Worm (Caenorhabditis elegans) whole organism, L2 larva: Measurements from ENCODE around the gene Y105C5A.15.

Source experiments
- C34F6.9 ChIP-seq: fragments of 150-350 bp; optimal IDR thresholded peaks from 2 replicates; lab custom pipeline; 2014; ENCODE audit warnings: missing biosample characterization, missing genetic modification characterization
- F13H6.1 ChIP-seq: sonication (generic microtip); optimal IDR thresholded peaks from 2 replicates; lab custom pipeline; 2016; ENCODE audit warnings: missing genetic modification characterization, missing compliant biosample characterization
- R02D3.7 ChIP-seq: fragments of 150-350 bp; optimal IDR thresholded peaks from 2 replicates; lab custom pipeline; 2014; ENCODE audit warnings: missing biosample characterization, missing genetic modification characterization
- Y55F3AM.14 ChIP-seq: fragments of 200-800 bp; sonication (Bioruptor generic); optimal IDR thresholded peaks from 2 replicates; lab custom pipeline; 2018; ENCODE audit warnings: mild to moderate bottlenecking, missing genetic modification characterization, missing compliant biosample characterization
- ZK546.5 ChIP-seq: sonication (generic microtip); optimal IDR thresholded peaks from 2 replicates; lab custom pipeline; 2017; ENCODE audit warnings: missing biosample characterization, missing genetic modification characterization
- alr-1 ChIP-seq: fragments of 150-350 bp; optimal IDR thresholded peaks from 2 replicates; lab custom pipeline; 2014; ENCODE audit warnings: missing biosample characterization, missing genetic modification characterization
- aly-2 ChIP-seq: fragments of 150-350 bp; optimal IDR thresholded peaks from 2 replicates; lab custom pipeline; 2014; ENCODE audit warnings: missing biosample characterization, missing genetic modification characterization
- ama-1 ChIP-seq: fragments of 150-350 bp; optimal IDR thresholded peaks from 2 replicates; lab custom pipeline; 2018; ENCODE audit warnings: inconsistent platforms
- blmp-1 ChIP-seq: sonication (generic microtip); optimal IDR thresholded peaks from 2 replicates; lab custom pipeline; 2017; ENCODE audit warnings: missing genetic modification characterization, mild to moderate bottlenecking, missing compliant biosample characterization, antibody characterized with exemption, moderate library complexity; ENCODE audit not compliant: insufficient read depth
- ceh-82 ChIP-seq: fragments of 150-350 bp; optimal IDR thresholded peaks from 2 replicates; lab custom pipeline; 2014; ENCODE audit warnings: missing biosample characterization, missing genetic modification characterization
- crh-2 ChIP-seq: sonication (generic microtip); optimal IDR thresholded peaks from 2 replicates; lab custom pipeline; 2017; ENCODE audit warnings: missing biosample characterization, missing genetic modification characterization
- dmd-4 ChIP-seq: sonication (generic microtip); optimal IDR thresholded peaks from 2 replicates; lab custom pipeline; 2017; ENCODE audit warnings: missing biosample characterization, missing genetic modification characterization
- egl-27 ChIP-seq: sonication (generic microtip); optimal IDR thresholded peaks from 3 replicates; lab custom pipeline; 2017; ENCODE audit warnings: missing biosample characterization, missing genetic modification reagents, missing genetic modification characterization
- elt-1 ChIP-seq: fragments of 150-350 bp; optimal IDR thresholded peaks from 2 replicates; lab custom pipeline; 2014; ENCODE audit warnings: missing biosample characterization, missing genetic modification characterization
- elt-3 ChIP-seq: sonication (generic microtip); optimal IDR thresholded peaks from 2 replicates; lab custom pipeline; 2017; ENCODE audit warnings: missing biosample characterization, missing genetic modification characterization
- fos-1 ChIP-seq: fragments of 150-350 bp; optimal IDR thresholded peaks from 2 replicates; lab custom pipeline; 2014; ENCODE audit warnings: missing biosample characterization, missing genetic modification characterization
- gmeb-1 ChIP-seq: fragments of 150-350 bp; optimal IDR thresholded peaks from 2 replicates; lab custom pipeline; 2014; ENCODE audit warnings: missing biosample characterization, missing genetic modification characterization
- lin-11 ChIP-seq: fragments of 150-350 bp; sonication (generic microtip); optimal IDR thresholded peaks from 2 replicates; lab custom pipeline; 2014; ENCODE audit warnings: missing biosample characterization, missing genetic modification characterization, inconsistent platforms, mixed read lengths
- lin-13 ChIP-seq: fragments of 150-350 bp; optimal IDR thresholded peaks from 2 replicates; lab custom pipeline; 2014; ENCODE audit warnings: missing biosample characterization, missing genetic modification reagents, missing genetic modification characterization
- lin-39 ChIP-seq: fragments of 150-350 bp; optimal IDR thresholded peaks from 2 replicates; lab custom pipeline; 2014; ENCODE audit warnings: missing biosample characterization, missing genetic modification reagents, missing genetic modification characterization
- lsy-2 ChIP-seq, 2 experiments: fragments of 150-350 bp in 1 of 2; sonication (generic microtip) in 1 of 2; optimal IDR thresholded peaks; 2 replicates each; lab custom pipeline; 2014 to 2017; ENCODE audit warnings: missing biosample characterization in 2 of 2, missing genetic modification characterization in 2 of 2
- mab-5 ChIP-seq: fragments of 150-350 bp; optimal IDR thresholded peaks from 2 replicates; lab custom pipeline; 2014; ENCODE audit warnings: missing biosample characterization, missing genetic modification characterization
- mbf-1 ChIP-seq: sonication (generic microtip); optimal IDR thresholded peaks from 2 replicates; lab custom pipeline; 2017; ENCODE audit warnings: missing biosample characterization, missing genetic modification characterization
- mdl-1 ChIP-seq, 2 experiments: fragments of 150-350 bp in 1 of 2; sonication (generic microtip) in 1 of 2; optimal IDR thresholded peaks; 2 replicates each; lab custom pipeline; 2017; ENCODE audit warnings: missing biosample characterization in 2 of 2, missing genetic modification characterization in 2 of 2
- nhr-11 ChIP-seq: fragments of 150-350 bp; optimal IDR thresholded peaks from 2 replicates; lab custom pipeline; 2014; ENCODE audit warnings: missing biosample characterization, missing genetic modification characterization
- nhr-12 ChIP-seq: fragments of 150-350 bp; optimal IDR thresholded peaks from 2 replicates; lab custom pipeline; 2014; ENCODE audit warnings: missing biosample characterization, missing genetic modification characterization
- nhr-129 ChIP-seq: fragments of 150-350 bp; optimal IDR thresholded peaks from 2 replicates; lab custom pipeline; 2014; ENCODE audit warnings: missing biosample characterization, missing genetic modification characterization
- nhr-21 ChIP-seq: fragments of 150-350 bp; optimal IDR thresholded peaks from 2 replicates; lab custom pipeline; 2014; ENCODE audit warnings: missing biosample characterization, missing genetic modification characterization
- nhr-23 ChIP-seq: fragments of 150-350 bp; optimal IDR thresholded peaks from 2 replicates; lab custom pipeline; 2014; ENCODE audit warnings: missing biosample characterization, missing genetic modification reagents, missing genetic modification characterization
- nhr-25 ChIP-seq: fragments of 150-350 bp; sonication (generic microtip); optimal IDR thresholded peaks from 3 replicates; lab custom pipeline; 2014; ENCODE audit warnings: missing biosample characterization, missing genetic modification characterization
- nhr-6 ChIP-seq: fragments of 150-350 bp; optimal IDR thresholded peaks from 2 replicates; lab custom pipeline; 2014; ENCODE audit warnings: missing biosample characterization, missing genetic modification characterization
- nhr-77 ChIP-seq: fragments of 150-350 bp; optimal IDR thresholded peaks from 2 replicates; lab custom pipeline; 2014; ENCODE audit warnings: missing biosample characterization, missing genetic modification characterization
- peb-1 ChIP-seq: fragments of 150-350 bp; optimal IDR thresholded peaks from 2 replicates; lab custom pipeline; 2014; ENCODE audit warnings: missing biosample characterization, missing genetic modification characterization
- sem-4 ChIP-seq: fragments of 150-350 bp; optimal IDR thresholded peaks from 2 replicates; lab custom pipeline; 2014; ENCODE audit warnings: missing biosample characterization, missing genetic modification reagents, missing genetic modification characterization
- skn-1 ChIP-seq: sonication (generic microtip); optimal IDR thresholded peaks from 2 replicates; lab custom pipeline; 2017; ENCODE audit warnings: missing biosample characterization, missing genetic modification characterization
- sma-9 ChIP-seq, 2 experiments: fragments of 150-350 bp in 1 of 2; sonication (generic microtip) in 1 of 2; optimal IDR thresholded peaks; 2 replicates each; lab custom pipeline; 2014 to 2016; ENCODE audit warnings: missing genetic modification characterization in 2 of 2, mild to moderate bottlenecking in 1 of 2, missing biosample characterization in 1 of 2, missing compliant biosample characterization in 1 of 2, missing genetic modification reagents in 1 of 2, moderate library complexity in 1 of 2
- snpc-4 ChIP-seq: fragments of 150-350 bp; optimal IDR thresholded peaks from 2 replicates; lab custom pipeline; 2014; ENCODE audit warnings: missing biosample characterization, missing genetic modification characterization
- unc-55 ChIP-seq: fragments of 150-350 bp; sonication (generic microtip); optimal IDR thresholded peaks from 3 replicates; lab custom pipeline; 2014; ENCODE audit warnings: missing biosample characterization, missing genetic modification reagents, missing genetic modification characterization
- unc-62 ChIP-seq: fragments of 150-350 bp; optimal IDR thresholded peaks from 2 replicates; lab custom pipeline; 2014; ENCODE audit warnings: missing biosample characterization, missing genetic modification reagents, missing genetic modification characterization
- zag-1 ChIP-seq: fragments of 150-350 bp; optimal IDR thresholded peaks from 2 replicates; lab custom pipeline; 2014; ENCODE audit warnings: missing biosample characterization, missing genetic modification characterization
- ztf-11 ChIP-seq: sonication (generic microtip); optimal IDR thresholded peaks from 2 replicates; lab custom pipeline; 2017; ENCODE audit warnings: missing biosample characterization, missing genetic modification characterization
- ztf-4 ChIP-seq: fragments of 150-350 bp; optimal IDR thresholded peaks from 2 replicates; lab custom pipeline; 2014; ENCODE audit warnings: missing biosample characterization, missing genetic modification characterization

Gene Y105C5A.15

DNA sequence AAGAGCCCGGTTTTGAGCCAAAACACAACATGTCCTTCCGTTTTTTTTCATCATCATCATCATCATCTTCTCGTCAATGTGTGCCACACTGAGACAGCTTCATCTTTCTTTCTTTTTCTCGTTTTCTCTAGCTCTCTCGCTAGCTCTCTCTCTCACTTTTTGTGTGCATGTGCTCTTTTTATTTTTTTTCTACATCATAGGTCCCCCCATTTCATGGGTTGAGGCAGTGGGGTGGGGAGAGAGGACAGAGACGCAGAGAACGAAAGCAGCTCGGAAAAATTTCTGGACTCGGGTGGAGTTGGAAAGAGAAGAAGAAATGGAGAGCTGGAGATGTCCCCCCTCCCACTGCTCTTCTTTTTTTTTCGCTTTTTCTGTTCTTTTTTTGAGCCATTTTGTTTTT is 7.8 kb downstream of the Y105C5A.15 start:
- TF ChIP-seq ztf-11 (no peak), unc-62 (GFP tag; lab: Kevin White, UChicago) (no peak), unc-55 (GFP tag; lab: Kevin White, UChicago) (peak; percentile 86), crh-2 (tag; lab: Kevin White, UChicago) (peak; percentile 78), alr-1 (tag; lab: Kevin White, UChicago) (no peak), ztf-4 (tag; lab: Kevin White, UChicago) (peak; percentile 63), dmd-4 (tag; lab: Kevin White, UChicago) (no peak), mdl-1 (tag; optimal IDR thresholded peaks at IDR 0.05; lab: Kevin White, UChicago) (peak; percentile 38 to 92), Y55F3AM.14 (GFP tag; lab: Kevin White, UChicago) (peak; percentile 88), elt-3 (tag; lab: Kevin White, UChicago) (no peak), lsy-2 (tag; optimal IDR thresholded peaks at IDR 0.05; lab: Kevin White, UChicago) (peak; percentile 54 to 84), nhr-25 (tag; lab: Kevin White, UChicago) (no peak), nhr-129 (peak; percentile 83), zag-1 (tag; lab: Kevin White, UChicago) (peak; percentile 94), C34F6.9 (tag; lab: Kevin White, UChicago) (peak; percentile 93), ZK546.5 (tag; lab: Kevin White, UChicago) (no peak), nhr-12 (no peak), nhr-77 (tag; lab: Kevin White, UChicago) (no peak), sem-4 (peak; percentile 67), nhr-11 (tag; lab: Kevin White, UChicago) (no peak), mab-5 (tag; lab: Kevin White, UChicago) (peak; percentile 79), F13H6.1 (tag; lab: Kevin White, UChicago) (peak; percentile 75), egl-27 (tag; lab: Kevin White, UChicago) (peak; percentile 73), skn-1 (no peak), nhr-6 (peak; percentile 29), snpc-4 (peak; percentile 36), lin-13 (GFP tag; lab: Kevin White, UChicago) (peak; percentile 59), lin-11 (peak; percentile 32), ama-1 (lab: Kevin White, UChicago) (peak; percentile 6), nhr-21 (tag; lab: Kevin White, UChicago) (no peak), aly-2 (tag; lab: Kevin White, UChicago) (no peak), fos-1 (tag; lab: Kevin White, UChicago) (peak; percentile 29), ceh-82 (tag; lab: Kevin White, UChicago) (peak; percentile 60), sma-9 (GFP tag; optimal IDR thresholded peaks at IDR 0.05; lab: Kevin White, UChicago) (peak; percentile 58), sma-9 (tag; optimal IDR thresholded peaks at IDR 0.05; lab: Kevin White, UChicago) (no peak), nhr-23 (tag; lab: Kevin White, UChicago) (no peak)

- TF ChIP-seq lin-39 (no peak), mbf-1 (tag; lab: Kevin White, UChicago) (no peak), nhr-12 (no peak), peb-1 (tag; lab: Kevin White, UChicago) (no peak), alr-1 (tag; lab: Kevin White, UChicago) (no peak), R02D3.7 (no peak), blmp-1 (tag; lab: Kevin White, UChicago) (no peak), lin-13 (GFP tag; lab: Kevin White, UChicago) (no peak), lsy-2 (tag; optimal IDR thresholded peaks at IDR 0.05; lab: Kevin White, UChicago) (no peak), elt-1 (tag; lab: Kevin White, UChicago) (no peak), ztf-4 (tag; lab: Kevin White, UChicago) (no peak), ceh-82 (tag; lab: Kevin White, UChicago) (no peak), gmeb-1 (tag; lab: Kevin White, UChicago) (no peak), mdl-1 (tag; optimal IDR thresholded peaks at IDR 0.05; lab: Kevin White, UChicago) (no peak)
Measured at ce11 chrIV:15701459-15701858, 12.5 kb downstream of the Y105C5A.15 start.
